Fruit fly (Drosophila melanogaster): ENCODE results near the gene BoYb.

BoYb gene

DNA sequence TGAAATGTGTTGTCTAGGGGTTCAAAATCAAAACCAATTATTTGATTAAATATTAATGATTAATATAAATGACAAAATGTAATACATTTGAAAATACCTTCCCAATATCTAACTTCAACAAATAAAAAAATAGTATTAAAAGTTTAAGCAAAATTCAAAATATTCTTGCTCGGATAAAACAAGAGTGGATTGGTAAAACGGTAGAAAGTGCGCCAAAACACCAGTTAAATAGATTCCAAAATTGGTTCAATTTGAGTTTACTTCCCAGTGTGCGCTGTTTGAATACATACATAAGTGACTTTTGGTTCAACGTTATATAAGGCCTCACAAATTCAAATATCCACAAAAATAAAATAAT, 36.7 kb upstream of the BoYb start (continued):
- TF ChIP-seq Elba2 (GFP tag; optimal IDR thresholded peaks at IDR 0.05) (no peak), Dp (GFP tag; optimal IDR thresholded peaks at IDR 0.05) (no peak), CG17385 (GFP tag; optimal IDR thresholded peaks at IDR 0.05) (peak; percentile 74), knrl (GFP tag; IDR thresholded peaks at IDR 0.05; ENCODE audit: partially characterized antibody) (peak; percentile 30; the same call in 1 of the 3 replicates), CG1024 (GFP tag; IDR thresholded peaks at IDR 0.05) (no peak), CG16813 (GFP tag; IDR thresholded peaks at IDR 0.05; ENCODE audit: partially characterized antibody) (no peak), CG11093 (GFP tag; IDR thresholded peaks at IDR 0.05) (0 out of 3 replicates have a peak, but pooled peaks have one; percentile 34), Lim3 (GFP tag; IDR thresholded peaks at IDR 0.05) (no peak), lilli (GFP tag; optimal IDR thresholded peaks at IDR 0.05) (peak; percentile 71), toy (GFP tag; IDR thresholded peaks at IDR 0.05) (no peak), stwl (tag; optimal IDR thresholded peaks at IDR 0.05) (no peak), Bgb (GFP tag; IDR thresholded peaks at IDR 0.05; ENCODE audit: partially characterized antibody) (no peak; the same call in none of the 2 replicates), C15 (GFP tag; IDR thresholded peaks at IDR 0.05) (0 out of 3 replicates have a peak, but pooled peaks have one; percentile 5), mirr (GFP tag; optimal IDR thresholded peaks at IDR 0.05) (no peak), gcm2 (GFP tag; optimal IDR thresholded peaks at IDR 0.05) (no peak), Dek (tag; optimal IDR thresholded peaks at IDR 0.05) (peak; percentile 49), CG6765 (GFP tag; optimal IDR thresholded peaks at IDR 0.05) (peak; percentile 4), Dref (GFP tag; IDR thresholded peaks at IDR 0.05) (no peak), ATbp (GFP tag; optimal IDR thresholded peaks at IDR 0.05) (peak; percentile 71), CG15073 (GFP tag; optimal IDR thresholded peaks at IDR 0.05) (no peak), CG13775 (GFP tag; optimal IDR thresholded peaks at IDR 0.05) (peak; percentile 38), ham (GFP tag; IDR thresholded peaks at IDR 0.05) (no peak), Doc2 (GFP tag; IDR thresholded peaks at IDR 0.05) (no peak), ftz-f1 (GFP tag; optimal IDR thresholded peaks at IDR 0.05) (no peak), grau (tag; optimal IDR thresholded peaks at IDR 0.05) (peak; percentile 84), CG10979 (tag; optimal IDR thresholded peaks at IDR 0.05) (peak; percentile 33), Gug (GFP tag; IDR thresholded peaks at IDR 0.05) (peak; percentile 24; the same call in 1 of the 4 replicates), Lpt (GFP tag; optimal IDR thresholded peaks at IDR 0.05) (no peak), Hsf (GFP tag; optimal IDR thresholded peaks at IDR 0.05) (peak; percentile 53), gcm (GFP tag; optimal IDR thresholded peaks at IDR 0.05) (peak; percentile 75), cwo (GFP tag; optimal IDR thresholded peaks at IDR 0.05) (peak; percentile 49), ranshi (GFP tag; IDR thresholded peaks at IDR 0.05) (0 out of 2 replicates have a peak, but pooled peaks have one; percentile 47), CG8359 (GFP tag; optimal IDR thresholded peaks at IDR 0.05; ENCODE audit: borderline replicate concordance) (no peak), D19B (GFP tag; optimal IDR thresholded peaks at IDR 0.05) (peak; percentile 42), CG15479 (GFP tag; optimal IDR thresholded peaks at IDR 0.05) (no peak), bcd (GFP tag; optimal IDR thresholded peaks at IDR 0.05) (peak; percentile 58), cas (GFP tag; IDR thresholded peaks at IDR 0.05) (peak; percentile 50; the same call in 1 of the 2 replicates), Rfx (GFP tag; IDR thresholded peaks at IDR 0.05) (peak; percentile 73), bsh (GFP tag; optimal IDR thresholded peaks at IDR 0.05) (peak; percentile 45 to 57), dysf (GFP tag; IDR thresholded peaks at IDR 0.05) (peak; percentile 73), CG18764 (GFP tag; optimal IDR thresholded peaks at IDR 0.05) (no peak), zfh2 (GFP tag; optimal IDR thresholded peaks at IDR 0.05) (no peak), Sin3A (optimal IDR thresholded peaks at IDR 0.05) (no peak), CG9817 (tag; optimal IDR thresholded peaks at IDR 0.05) (peak; percentile 67), scrt (GFP tag; optimal IDR thresholded peaks at IDR 0.05) (peak; percentile 34), trh (GFP tag; optimal IDR thresholded peaks at IDR 0.05) (peak; percentile 29), Ada2b (GFP tag; IDR thresholded peaks at IDR 0.05) (peak; percentile 71; the same call in 1 of the 2 replicates), grn (GFP tag; optimal IDR thresholded peaks at IDR 0.05) (no peak), CG12071 (GFP tag; optimal IDR thresholded peaks at IDR 0.05) (peak; percentile 40), CG11456 (GFP tag; IDR thresholded peaks at IDR 0.05) (no peak), CG12299 (tag; optimal IDR thresholded peaks at IDR 0.05) (peak; percentile 58)

All from whole organism, embryonic.